Worm (Caenorhabditis elegans) whole organism, L3 larva: ENCODE data around the gene F52H2.3.

Source experiments
- ZK546.5 ChIP-seq: sonication (generic microtip); optimal IDR thresholded peaks from 2 replicates; lab custom pipeline; 2017; ENCODE audit warnings: missing biosample characterization, missing genetic modification characterization
- aly-2 ChIP-seq: fragments of 150-350 bp; optimal IDR thresholded peaks from 2 replicates; lab custom pipeline; 2014; ENCODE audit warnings: missing biosample characterization, missing genetic modification characterization
- ama-1 ChIP-seq: fragments of 150-350 bp; optimal IDR thresholded peaks from 2 replicates; lab custom pipeline; 2018
- ceh-16 ChIP-seq: sonication (generic microtip); optimal IDR thresholded peaks from 2 replicates; lab custom pipeline; 2017; ENCODE audit warnings: missing biosample characterization, missing genetic modification characterization
- ceh-28 ChIP-seq: fragments of 150-350 bp; optimal IDR thresholded peaks from 2 replicates; lab custom pipeline; 2014; ENCODE audit warnings: missing biosample characterization, missing genetic modification reagents, missing genetic modification characterization
- ceh-82 ChIP-seq: fragments of 150-350 bp; optimal IDR thresholded peaks from 2 replicates; lab custom pipeline; 2014; ENCODE audit warnings: missing biosample characterization, missing genetic modification characterization
- daf-12 ChIP-seq: fragments of 150-350 bp; optimal IDR thresholded peaks from 2 replicates; lab custom pipeline; 2014; ENCODE audit warnings: missing biosample characterization, missing genetic modification reagents, missing genetic modification characterization
- egl-27 ChIP-seq: sonication (generic microtip); optimal IDR thresholded peaks from 4 replicates; lab custom pipeline; 2017; ENCODE audit warnings: missing biosample characterization, missing genetic modification reagents, missing genetic modification characterization
- egl-5 ChIP-seq: fragments of 150-350 bp; optimal IDR thresholded peaks from 2 replicates; lab custom pipeline; 2017; ENCODE audit warnings: missing biosample characterization, missing genetic modification reagents, missing genetic modification characterization, inconsistent platforms
- elt-2 ChIP-seq: sonication (generic microtip); optimal IDR thresholded peaks from 2 replicates; lab custom pipeline; 2016; ENCODE audit warnings: missing genetic modification reagents, mild to moderate bottlenecking, missing genetic modification characterization, missing compliant biosample characterization
- elt-3 ChIP-seq, 3 experiments: fragments of 150-350 bp in 1 of 3; sonication (generic microtip) in 2 of 3; optimal IDR thresholded peaks; 2 replicates in 2 of 3; 4 replicates in 1 of 3; lab custom pipeline; 2014 to 2017; ENCODE audit warnings: missing biosample characterization in 3 of 3, missing genetic modification characterization in 3 of 3
- eor-1 ChIP-seq, 2 experiments: fragments of 150-350 bp; optimal IDR thresholded peaks; 2 replicates each; lab custom pipeline; 2014 to 2018; ENCODE audit warnings: missing biosample characterization in 2 of 2, missing genetic modification characterization in 2 of 2
- fkh-10 ChIP-seq: sonication (generic microtip); optimal IDR thresholded peaks from 2 replicates; lab custom pipeline; 2017; ENCODE audit warnings: missing biosample characterization, missing genetic modification reagents, missing genetic modification characterization
- fkh-2 ChIP-seq: fragments of 150-350 bp; optimal IDR thresholded peaks from 2 replicates; lab custom pipeline; 2014; ENCODE audit warnings: missing biosample characterization, missing genetic modification reagents, missing genetic modification characterization
- hmg-11 ChIP-seq: sonication (generic microtip); optimal IDR thresholded peaks from 2 replicates; lab custom pipeline; 2016; ENCODE audit warnings: missing genetic modification characterization, missing compliant biosample characterization
- jun-1 ChIP-seq: fragments of 150-350 bp; optimal IDR thresholded peaks from 2 replicates; lab custom pipeline; 2014; ENCODE audit warnings: missing biosample characterization, missing genetic modification reagents, missing genetic modification characterization
- lin-15B ChIP-seq: fragments of 150-350 bp; optimal IDR thresholded peaks from 2 replicates; lab custom pipeline; 2014; ENCODE audit warnings: missing biosample characterization, missing genetic modification characterization
- lin-39 ChIP-seq: fragments of 150-350 bp; optimal IDR thresholded peaks from 2 replicates; lab custom pipeline; 2018; ENCODE audit warnings: missing biosample characterization, missing genetic modification reagents, missing genetic modification characterization
- lsy-12 ChIP-seq: sonication (generic microtip); optimal IDR thresholded peaks from 2 replicates; lab custom pipeline; 2016; ENCODE audit warnings: mild to moderate bottlenecking, missing genetic modification characterization, missing compliant biosample characterization
- mdl-1 ChIP-seq: fragments of 150-350 bp; optimal IDR thresholded peaks from 2 replicates; lab custom pipeline; 2014; ENCODE audit warnings: missing biosample characterization, missing genetic modification characterization
- mml-1 ChIP-seq: fragments of 150-350 bp; sonication (generic microtip); optimal IDR thresholded peaks from 3 replicates; lab custom pipeline; 2014; ENCODE audit warnings: missing biosample characterization, missing genetic modification characterization
- nfya-1 ChIP-seq: sonication (generic microtip); optimal IDR thresholded peaks from 2 replicates; lab custom pipeline; 2017; ENCODE audit warnings: missing genetic modification characterization, mild to moderate bottlenecking, missing compliant biosample characterization, antibody characterized with exemption, moderate library complexity; ENCODE audit not compliant: insufficient read depth
- nhr-11 ChIP-seq: fragments of 150-350 bp; optimal IDR thresholded peaks from 2 replicates; lab custom pipeline; 2014; ENCODE audit warnings: missing biosample characterization, missing genetic modification characterization
- nhr-12 ChIP-seq: fragments of 150-350 bp; optimal IDR thresholded peaks from 2 replicates; lab custom pipeline; 2014; ENCODE audit warnings: missing biosample characterization, missing genetic modification characterization
- nhr-23 ChIP-seq: fragments of 150-350 bp; optimal IDR thresholded peaks from 2 replicates; lab custom pipeline; 2014; ENCODE audit warnings: missing biosample characterization, missing genetic modification reagents, missing genetic modification characterization
- nhr-237 ChIP-seq: fragments of 150-350 bp; optimal IDR thresholded peaks from 2 replicates; lab custom pipeline; 2014; ENCODE audit warnings: missing biosample characterization, missing genetic modification characterization
- nhr-43 ChIP-seq: sonication (generic microtip); optimal IDR thresholded peaks from 2 replicates; lab custom pipeline; 2016; ENCODE audit warnings: mild to moderate bottlenecking, missing genetic modification characterization, missing compliant biosample characterization; ENCODE audit not compliant: poor library complexity, severe bottlenecking
- nhr-67 ChIP-seq: fragments of 150-350 bp; optimal IDR thresholded peaks from 2 replicates; lab custom pipeline; 2014; ENCODE audit warnings: missing biosample characterization, missing genetic modification characterization
- nhr-76 ChIP-seq: fragments of 150-350 bp; sonication (generic microtip); optimal IDR thresholded peaks from 5 replicates; lab custom pipeline; 2014; ENCODE audit warnings: missing biosample characterization, missing genetic modification characterization
- nhr-77 ChIP-seq: fragments of 150-350 bp; optimal IDR thresholded peaks from 2 replicates; lab custom pipeline; 2014; ENCODE audit warnings: missing biosample characterization, missing genetic modification characterization
- pha-4 ChIP-seq: fragments of 150-350 bp; optimal IDR thresholded peaks from 2 replicates; lab custom pipeline; 2014; ENCODE audit warnings: missing biosample characterization, missing genetic modification reagents, missing genetic modification characterization
- pqm-1 ChIP-seq: fragments of 150-350 bp; optimal IDR thresholded peaks from 2 replicates; lab custom pipeline; 2017; ENCODE audit warnings: missing biosample characterization, missing genetic modification characterization, inconsistent platforms
- skn-1 ChIP-seq: fragments of 150-350 bp; optimal IDR thresholded peaks from 2 replicates; lab custom pipeline; 2014; ENCODE audit warnings: missing biosample characterization, missing genetic modification characterization
- snpc-4 ChIP-seq: fragments of 150-350 bp; optimal IDR thresholded peaks from 2 replicates; lab custom pipeline; 2014; ENCODE audit warnings: missing biosample characterization, missing genetic modification characterization
- tbx-2 ChIP-seq: sonication (generic microtip); optimal IDR thresholded peaks from 2 replicates; lab custom pipeline; 2016; ENCODE audit warnings: mild to moderate bottlenecking, missing genetic modification characterization, missing compliant biosample characterization
- unc-39 ChIP-seq: sonication (generic microtip); optimal IDR thresholded peaks from 4 replicates; lab custom pipeline; 2017; ENCODE audit warnings: missing biosample characterization, missing genetic modification characterization
- unc-62 ChIP-seq: fragments of 150-350 bp; sonication (generic microtip); optimal IDR thresholded peaks from 4 replicates; lab custom pipeline; 2014; ENCODE audit warnings: missing biosample characterization, missing genetic modification reagents, missing genetic modification characterization
- zag-1 ChIP-seq: fragments of 150-350 bp; optimal IDR thresholded peaks from 2 replicates; lab custom pipeline; 2014; ENCODE audit warnings: missing biosample characterization, missing genetic modification characterization
- ztf-11 ChIP-seq: fragments of 150-350 bp; optimal IDR thresholded peaks from 2 replicates; lab custom pipeline; 2014; ENCODE audit warnings: missing biosample characterization, missing genetic modification characterization
- ztf-4 ChIP-seq: fragments of 150-350 bp; optimal IDR thresholded peaks from 2 replicates; lab custom pipeline; 2014; ENCODE audit warnings: missing biosample characterization, missing genetic modification characterization

F52H2.3 gene

DNA sequence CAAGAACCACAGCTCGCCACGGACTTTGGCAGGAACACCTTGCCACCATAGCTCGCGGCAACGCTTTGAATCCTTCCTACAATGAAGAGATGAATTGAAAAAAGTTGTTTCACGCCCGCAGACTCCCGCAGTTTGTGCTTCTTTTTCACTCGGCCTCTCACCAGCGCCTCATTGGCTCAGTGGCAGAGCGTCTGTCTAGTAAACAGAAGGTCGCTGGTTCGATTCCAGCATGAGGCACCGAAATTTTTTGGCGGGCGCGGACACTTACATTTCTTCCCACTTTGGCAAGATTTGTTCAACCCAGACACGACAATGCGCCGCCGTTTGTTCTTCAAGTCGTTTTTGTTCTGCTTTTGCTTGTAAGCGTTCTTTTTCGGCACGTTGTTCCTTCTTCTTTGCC lies 13.0 kb downstream of the F52H2.3 start:
- no peak for TF ChIP-seq ztf-11 (tag; lab: Kevin White, UChicago)
- TF ChIP-seq ZK546.5 = no peak
- TF ChIP-seq elt-2 = peak; percentile 13
- no peak for TF ChIP-seq ceh-82 (tag; lab: Kevin White, UChicago)
- no peak for TF ChIP-seq tbx-2 (tag; lab: Kevin White, UChicago)
- no peak for TF ChIP-seq fkh-2 (tag; lab: Kevin White, UChicago)
- no peak for TF ChIP-seq nhr-67 (tag; lab: Kevin White, UChicago)
- no peak for TF ChIP-seq nhr-237 (tag; lab: Kevin White, UChicago)
- TF ChIP-seq lin-39 = no peak
- TF ChIP-seq daf-12 (tag; lab: Kevin White, UChicago) = no peak
- TF ChIP-seq pqm-1 = no peak
- no peak for TF ChIP-seq jun-1 (tag; lab: Kevin White, UChicago)
- peak; percentile 77 for TF ChIP-seq hmg-11 (tag; lab: Kevin White, UChicago)
- TF ChIP-seq lsy-12 = no peak
- peak; percentile 33 for TF ChIP-seq pha-4 (tag; lab: Kevin White, UChicago)
- TF ChIP-seq nhr-43 = peak; percentile 9
- peak; percentile 52 for TF ChIP-seq nfya-1 (tag; lab: Kevin White, UChicago)
- TF ChIP-seq ztf-4 = peak; percentile 2
- no peak for TF ChIP-seq ama-1 (lab: Kevin White, UChicago)
- TF ChIP-seq egl-5 (tag; lab: Kevin White, UChicago) = no peak
- TF ChIP-seq skn-1 (tag; lab: Kevin White, UChicago) = peak; percentile 19

DNA sequence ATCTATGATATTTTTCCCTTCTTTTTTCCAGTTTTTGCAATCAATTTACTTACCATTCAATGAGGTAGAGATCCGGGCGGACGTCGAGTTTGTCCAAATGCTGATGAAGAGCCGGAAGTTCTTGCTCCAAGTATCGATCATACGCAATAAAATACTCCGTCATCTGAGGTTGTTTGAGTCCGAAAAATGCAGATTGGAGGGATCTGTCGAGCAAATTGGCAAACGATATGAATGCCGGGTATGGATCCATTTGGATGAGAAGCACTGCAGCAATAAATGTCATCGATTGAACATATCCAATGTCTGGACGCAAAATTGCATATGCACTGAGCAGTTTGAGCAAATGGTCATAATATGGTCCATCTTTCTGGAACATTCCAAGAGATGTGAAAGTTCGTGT lies 13.7 kb downstream of the F52H2.3 start:
- TF ChIP-seq snpc-4 (tag; lab: Kevin White, UChicago) (no peak), eor-1 (tag; optimal IDR thresholded peaks at IDR 0.05; lab: Kevin White, UChicago) (no peak), ceh-28 (no peak), mml-1 (tag; lab: Kevin White, UChicago) (no peak), pha-4 (tag; lab: Kevin White, UChicago) (no peak), egl-5 (tag; lab: Kevin White, UChicago) (no peak), egl-27 (no peak), ztf-4 (no peak), skn-1 (tag; lab: Kevin White, UChicago) (no peak), ama-1 (lab: Kevin White, UChicago) (no peak)

DNA sequence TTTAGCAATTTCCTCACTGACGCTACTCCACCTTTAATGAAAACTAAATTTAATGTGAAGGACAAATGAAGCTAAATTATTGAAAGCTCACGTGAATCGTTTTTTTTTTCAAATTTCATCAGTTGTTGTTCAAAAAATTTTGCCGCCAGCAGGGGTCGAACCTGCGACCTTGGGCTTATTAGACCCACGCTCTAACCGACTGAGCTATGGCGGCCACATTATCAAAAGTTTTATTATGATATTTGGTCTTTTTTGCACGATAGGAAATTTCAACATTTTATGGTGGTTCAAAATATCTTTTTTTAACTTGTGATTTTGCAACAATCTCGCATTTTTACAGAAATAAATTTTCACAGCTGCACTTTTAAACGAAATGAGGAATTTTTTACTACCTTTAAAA lies 14.8 kb downstream of the F52H2.3 start:
- TF ChIP-seq nhr-237 (tag; lab: Kevin White, UChicago) (no peak), nhr-11 (tag; lab: Kevin White, UChicago) (no peak), elt-2 (no peak), ztf-11 (tag; lab: Kevin White, UChicago) (no peak), ceh-28 (no peak), fkh-10 (GFP tag; lab: Kevin White, UChicago) (no peak), lin-15B (tag; lab: Kevin White, UChicago) (no peak), elt-3 (tag; optimal IDR thresholded peaks at IDR 0.05; lab: Kevin White, UChicago) (no peak), ceh-16 (tag; lab: Kevin White, UChicago) (no peak), unc-62 (GFP tag; lab: Kevin White, UChicago) (no peak), ZK546.5 (no peak), unc-39 (tag; lab: Kevin White, UChicago) (no peak)
- TF ChIP-seq, all 47 proteins: peak for 0

DNA sequence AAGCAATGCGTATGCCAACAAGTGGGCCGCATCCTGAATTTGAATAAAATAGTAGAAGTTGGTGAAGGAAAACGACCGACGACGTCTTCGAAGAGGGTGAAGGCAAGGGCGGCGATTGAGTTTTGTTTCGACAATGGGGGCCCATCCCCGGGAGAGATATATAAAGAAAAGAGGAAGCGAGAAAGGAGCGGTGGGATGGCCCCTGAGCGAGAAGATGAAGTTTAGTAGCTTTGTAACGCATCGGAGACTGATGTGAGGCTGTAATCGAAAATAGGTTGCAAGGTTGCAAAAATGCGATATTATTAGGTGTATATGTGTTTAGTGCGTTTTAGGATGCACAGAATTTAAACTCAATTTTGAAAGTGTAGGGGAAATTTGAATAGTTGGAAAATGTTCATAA lies 18.2 kb downstream of the F52H2.3 start:
- TF ChIP-seq daf-12 (tag; lab: Kevin White, UChicago) (no peak), nhr-77 (tag; lab: Kevin White, UChicago) (no peak), ceh-16 (tag; lab: Kevin White, UChicago) (no peak), ama-1 (lab: Kevin White, UChicago) (no peak), ztf-11 (tag; lab: Kevin White, UChicago) (no peak), pqm-1 (no peak), nhr-76 (no peak)
- TF ChIP-seq, all 47 proteins: peak for 0

DNA sequence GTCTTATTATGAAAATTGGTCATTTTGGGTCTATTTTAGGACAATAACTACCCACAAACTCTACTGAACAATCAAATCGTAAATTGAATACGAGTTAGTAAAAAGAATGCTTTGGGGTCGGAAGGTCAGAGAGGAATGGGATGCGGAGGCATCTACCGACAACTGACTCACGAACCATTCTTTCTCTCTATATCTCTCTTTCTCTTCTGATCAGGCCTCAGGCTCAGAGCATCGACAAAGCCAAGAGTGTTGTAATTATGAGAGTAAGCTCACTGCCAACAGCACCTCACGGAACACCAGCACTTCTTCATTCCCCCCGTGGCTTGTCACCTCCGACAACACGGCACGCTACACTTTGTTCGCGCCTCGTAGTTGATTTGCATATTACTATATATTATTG lies 20.4 kb downstream of the F52H2.3 start:
- TF ChIP-seq mdl-1 (tag; lab: Kevin White, UChicago) (no peak), aly-2 (no peak), ceh-82 (tag; lab: Kevin White, UChicago) (no peak), elt-3 (tag; optimal IDR thresholded peaks at IDR 0.05; lab: Kevin White, UChicago) (no peak), egl-5 (tag; lab: Kevin White, UChicago) (no peak), ceh-28 (no peak), nhr-12 (tag; lab: Kevin White, UChicago) (no peak), ama-1 (lab: Kevin White, UChicago) (no peak), unc-62 (GFP tag; lab: Kevin White, UChicago) (no peak), tbx-2 (tag; lab: Kevin White, UChicago) (no peak), ceh-16 (tag; lab: Kevin White, UChicago) (no peak), nhr-67 (tag; lab: Kevin White, UChicago) (no peak), nfya-1 (tag; lab: Kevin White, UChicago) (no peak), pqm-1 (no peak), elt-2 (no peak), nhr-23 (no peak), zag-1 (no peak), daf-12 (tag; lab: Kevin White, UChicago) (no peak)
